Fruit fly (Drosophila melanogaster) whole organism, embryonic: Measurements from ENCODE around the gene Rdh.
A peak's percentile ranks its signal among the peaks of the same experiment; 100 is the strongest.

Source experiments
- Adf1 ChIP-seq: fragments of 200-800 bp; sonication (Bioruptor generic); IDR thresholded peaks from 2 replicates; pipeline ENCODE4 v1.3.6; 2022; ENCODE audit warnings: missing biosample characterization, missing genetic modification characterization
- Atf-2 ChIP-seq: fragments of 200-800 bp; sonication (Bioruptor generic); optimal IDR thresholded peaks from 2 replicates; lab custom pipeline; 2016; ENCODE audit warnings: missing biosample characterization, missing genetic modification characterization
- CG12391 ChIP-seq: fragments of 200-800 bp; sonication (Bioruptor generic); optimal IDR thresholded peaks from 3 replicates; lab custom pipeline; 2018; ENCODE audit warnings: missing biosample characterization, mild to moderate bottlenecking, missing genetic modification characterization, moderate library complexity
- CG12744 ChIP-seq: fragments of 200-800 bp; sonication (Bioruptor generic); optimal IDR thresholded peaks from 2 replicates; lab custom pipeline; 2016; ENCODE audit warnings: missing biosample characterization, missing genetic modification characterization
- CG14860 ChIP-seq: fragments of 200-800 bp; sonication (Bioruptor generic); IDR thresholded peaks from 3 replicates; pipeline ENCODE4 v1.3.6; 2022; ENCODE audit warnings: missing biosample characterization, missing genetic modification characterization; ENCODE audit not compliant: partially characterized antibody
- CG1602 ChIP-seq: fragments of 200-800 bp; sonication (Bioruptor generic); optimal IDR thresholded peaks from 3 replicates; lab custom pipeline; 2016; ENCODE audit warnings: missing biosample characterization, missing genetic modification characterization
- CG16863 ChIP-seq: fragments of 200-800 bp; sonication (Bioruptor generic); optimal IDR thresholded peaks from 3 replicates; lab custom pipeline; 2016; ENCODE audit warnings: missing biosample characterization, missing genetic modification characterization
- CG17568 ChIP-seq: fragments of 200-800 bp; sonication (Bioruptor generic); optimal IDR thresholded peaks from 2 replicates; lab custom pipeline; 2018; ENCODE audit warnings: missing biosample characterization, mild to moderate bottlenecking, missing genetic modification characterization, moderate library complexity
- CG17829 ChIP-seq: fragments of 200-800 bp; optimal IDR thresholded peaks from 2 replicates; lab custom pipeline; 2019; ENCODE audit warnings: missing biosample characterization, mild to moderate bottlenecking, missing genetic modification characterization, moderate library complexity
- CG1792 ChIP-seq: fragments of 200-800 bp; sonication (Bioruptor generic); optimal IDR thresholded peaks from 2 replicates; lab custom pipeline; 2016; ENCODE audit warnings: missing biosample characterization, missing genetic modification characterization
- CG2116 ChIP-seq: fragments of 200-800 bp; sonication (Bioruptor generic); optimal IDR thresholded peaks from 3 replicates; lab custom pipeline; 2018; ENCODE audit warnings: missing biosample characterization, mild to moderate bottlenecking, missing genetic modification characterization
- CG34224 ChIP-seq: fragments of 200-800 bp; sonication (Bioruptor generic); IDR thresholded peaks from 3 replicates; pipeline ENCODE4 v1.3.6; 2022; ENCODE audit warnings: missing biosample characterization, missing genetic modification characterization; ENCODE audit not compliant: partially characterized antibody
- CG4282 ChIP-seq: fragments of 200-800 bp; sonication (Bioruptor generic); optimal IDR thresholded peaks from 2 replicates; lab custom pipeline; 2016; ENCODE audit warnings: missing biosample characterization, missing genetic modification characterization
- CG4617 ChIP-seq: fragments of 200-800 bp; sonication (Bioruptor generic); optimal IDR thresholded peaks from 3 replicates; lab custom pipeline; 2016; ENCODE audit warnings: missing biosample characterization, missing genetic modification characterization, borderline replicate concordance
- CG6654 ChIP-seq: fragments of 200-800 bp; sonication (Bioruptor generic); optimal IDR thresholded peaks from 2 replicates; lab custom pipeline; 2017; ENCODE audit warnings: missing biosample characterization, mild to moderate bottlenecking, missing genetic modification characterization
- CG6854 ChIP-seq: fragments of 200-800 bp; sonication (Bioruptor generic); optimal IDR thresholded peaks from 3 replicates; lab custom pipeline; 2017; ENCODE audit warnings: missing biosample characterization, mild to moderate bottlenecking, missing genetic modification characterization
- CG7963 ChIP-seq: fragments of 200-800 bp; sonication (Bioruptor generic); IDR thresholded peaks from 3 replicates; pipeline ENCODE4 v1.3.6; 2022; ENCODE audit warnings: missing biosample characterization, missing genetic modification characterization; ENCODE audit not compliant: partially characterized antibody
- CrebB ChIP-seq: fragments of 200-800 bp; sonication (Bioruptor generic); optimal IDR thresholded peaks from 3 replicates; lab custom pipeline; 2018; ENCODE audit warnings: missing biosample characterization, mild to moderate bottlenecking, missing genetic modification characterization
- Eip74EF ChIP-seq, 2 experiments: fragments of 200-800 bp in 1 of 2; fragments of >200 bp in 1 of 2; sonication (Bioruptor generic) in 1 of 2; optimal IDR thresholded peaks; 2 replicates each; lab custom pipeline; 2017 to 2019; ENCODE audit warnings: missing biosample characterization in 2 of 2, missing genetic modification characterization in 2 of 2, mild to moderate bottlenecking in 1 of 2, moderate library complexity in 1 of 2
- Fer1 ChIP-seq: fragments of 200-800 bp; sonication (Bioruptor generic); optimal IDR thresholded peaks from 2 replicates; lab custom pipeline; 2017; ENCODE audit warnings: missing biosample characterization, mild to moderate bottlenecking, missing genetic modification characterization
- Gsc ChIP-seq: fragments of 200-800 bp; sonication (Bioruptor generic); IDR thresholded peaks from 2 replicates; pipeline ENCODE4 v1.3.6; 2022; ENCODE audit warnings: missing biosample characterization, missing genetic modification characterization
- HLH4C ChIP-seq: fragments of 200-800 bp; sonication (Bioruptor generic); IDR thresholded peaks from 3 replicates; pipeline ENCODE4 v1.3.6; 2022; ENCODE audit warnings: missing biosample characterization, missing genetic modification characterization; ENCODE audit not compliant: partially characterized antibody
- Lim3 ChIP-seq: fragments of 200-800 bp; sonication (Bioruptor generic); IDR thresholded peaks from 2 replicates; pipeline ENCODE4 v1.3.6; 2022; ENCODE audit warnings: missing biosample characterization, missing genetic modification characterization
- Myb ChIP-seq: fragments of 200-800 bp; sonication (Bioruptor generic); optimal IDR thresholded peaks from 2 replicates; lab custom pipeline; 2016; ENCODE audit warnings: missing biosample characterization, missing genetic modification characterization
- Scr ChIP-seq: fragments of 200-800 bp; sonication (Bioruptor generic); IDR thresholded peaks from 2 replicates; pipeline ENCODE4 v1.3.6; 2022; ENCODE audit warnings: missing biosample characterization, missing genetic modification characterization; ENCODE audit not compliant: partially characterized antibody
- Sin3A ChIP-seq: fragments of >200 bp; optimal IDR thresholded peaks from 2 replicates; lab custom pipeline; 2018
- Sox102F ChIP-seq: fragments of 200-800 bp; sonication (Bioruptor generic); optimal IDR thresholded peaks from 2 replicates; lab custom pipeline; 2018; ENCODE audit warnings: missing biosample characterization, mild to moderate bottlenecking, missing genetic modification characterization, moderate library complexity
- Sry-β ChIP-seq: fragments of 200-800 bp; sonication (Bioruptor generic); optimal IDR thresholded peaks from 2 replicates; lab custom pipeline; 2018; ENCODE audit warnings: missing biosample characterization, mild to moderate bottlenecking, missing genetic modification characterization, moderate library complexity
- Stat92E ChIP-seq, 3 experiments: fragments of >200 bp in 2 of 3; fragments of 200-800 bp in 1 of 3; sonication (Bioruptor generic) in 1 of 3; optimal IDR thresholded peaks; 2 replicates each; lab custom pipeline; 2017 to 2019; ENCODE audit warnings: missing biosample characterization in 3 of 3, missing genetic modification characterization in 3 of 3, mild to moderate bottlenecking in 1 of 3, moderate library complexity in 1 of 3
- ap ChIP-seq: fragments of 200-800 bp; sonication (Bioruptor generic); IDR thresholded peaks from 2 replicates; pipeline ENCODE4 v1.3.6; 2022; ENCODE audit warnings: missing biosample characterization, missing genetic modification characterization
- ase ChIP-seq: fragments of 200-800 bp; sonication (Bioruptor generic); IDR thresholded peaks from 3 replicates; pipeline ENCODE4 v1.3.6; 2022; ENCODE audit warnings: missing biosample characterization, missing genetic modification characterization
- bbx ChIP-seq: fragments of 200-800 bp; sonication (Bioruptor generic); IDR thresholded peaks from 2 replicates; pipeline ENCODE4 v1.3.6; 2022; ENCODE audit warnings: missing biosample characterization, missing genetic modification characterization; ENCODE audit not compliant: partially characterized antibody
- ci ChIP-seq: fragments of 200-800 bp; sonication (Bioruptor generic); IDR thresholded peaks from 3 replicates; pipeline ENCODE4 v1.3.6; 2022; ENCODE audit warnings: missing biosample characterization, missing genetic modification characterization
- crol ChIP-seq: fragments of 200-800 bp; sonication (Bioruptor generic); IDR thresholded peaks from 2 replicates; pipeline ENCODE4 v1.3.6; 2022; ENCODE audit warnings: missing biosample characterization, missing genetic modification characterization
- dimm ChIP-seq: fragments of 200-800 bp; sonication (Bioruptor generic); IDR thresholded peaks from 2 replicates; pipeline ENCODE4 v1.3.6; 2022; ENCODE audit warnings: missing biosample characterization, missing genetic modification characterization
- en ChIP-seq: fragments of 200-800 bp; sonication (Bioruptor generic); optimal IDR thresholded peaks from 2 replicates; lab custom pipeline; 2016; ENCODE audit warnings: missing biosample characterization, missing genetic modification characterization
- ewg ChIP-seq: fragments of 200-800 bp; sonication (Bioruptor generic); optimal IDR thresholded peaks from 3 replicates; lab custom pipeline; 2017; ENCODE audit warnings: mild to moderate bottlenecking, missing biosample characterization, missing genetic modification reagents, missing genetic modification characterization
- gce ChIP-seq: fragments of 200-800 bp; sonication (Bioruptor generic); IDR thresholded peaks from 3 replicates; pipeline ENCODE4 v1.3.6; 2022; ENCODE audit warnings: missing biosample characterization, missing genetic modification characterization
- jumu ChIP-seq: fragments of 200-800 bp; sonication (Bioruptor generic); optimal IDR thresholded peaks from 3 replicates; lab custom pipeline; 2016; ENCODE audit warnings: missing biosample characterization, missing genetic modification characterization
- nerfin-2 ChIP-seq: fragments of 200-800 bp; sonication (Bioruptor generic); IDR thresholded peaks from 2 replicates; pipeline ENCODE4 v1.3.6; 2022; ENCODE audit warnings: missing biosample characterization, missing genetic modification characterization; ENCODE audit not compliant: partially characterized antibody
- pan ChIP-seq, 4 experiments: fragments of >200 bp in 3 of 4; fragments of 200-800 bp in 1 of 4; sonication (Bioruptor generic) in 1 of 4; optimal IDR thresholded peaks in 3 of 4; IDR thresholded peaks in 1 of 4; 2 replicates each; pipeline versions ENCODE4 v1.3.6 to Lab custom; 2017 to 2022; ENCODE audit warnings: missing biosample characterization in 2 of 4, missing genetic modification characterization in 2 of 4, mixed read lengths in 1 of 4
- prd ChIP-seq, 3 experiments: fragments of >200 bp in 2 of 3; fragments of 200-800 bp in 1 of 3; sonication (Bioruptor generic) in 1 of 3; optimal IDR thresholded peaks in 2 of 3; IDR thresholded peaks in 1 of 3; 2 replicates in 2 of 3; 3 replicates in 1 of 3; pipeline versions ENCODE4 v1.3.6 to Lab custom; 2017 to 2022; ENCODE audit warnings: missing biosample characterization in 1 of 3, missing genetic modification characterization in 1 of 3
- pzg ChIP-seq: fragments of 200-800 bp; sonication (Bioruptor generic); optimal IDR thresholded peaks from 3 replicates; lab custom pipeline; 2018; ENCODE audit warnings: missing biosample characterization, mild to moderate bottlenecking, missing genetic modification characterization, moderate library complexity
- sd ChIP-seq: fragments of 200-800 bp; sonication (Bioruptor generic); optimal IDR thresholded peaks from 3 replicates; lab custom pipeline; 2018; ENCODE audit warnings: missing biosample characterization, mild to moderate bottlenecking, missing genetic modification characterization, moderate library complexity
- sens-2 ChIP-seq: fragments of 200-800 bp; sonication (Bioruptor generic); IDR thresholded peaks from 2 replicates; pipeline ENCODE4 v1.3.6; 2022; ENCODE audit warnings: missing biosample characterization, missing genetic modification characterization
- slp2 ChIP-seq: fragments of 200-800 bp; sonication (Bioruptor generic); optimal IDR thresholded peaks from 2 replicates; lab custom pipeline; 2016; ENCODE audit warnings: missing biosample characterization, missing genetic modification characterization
- sqz ChIP-seq: fragments of 200-800 bp; sonication (Bioruptor generic); optimal IDR thresholded peaks from 3 replicates; lab custom pipeline; 2018; ENCODE audit warnings: missing biosample characterization, mild to moderate bottlenecking, missing genetic modification characterization
- stc ChIP-seq: fragments of 200-800 bp; sonication (Bioruptor generic); IDR thresholded peaks from 2 replicates; pipeline ENCODE4 v1.3.6; 2022; ENCODE audit warnings: missing biosample characterization, missing genetic modification characterization
- tio ChIP-seq: fragments of 200-800 bp; sonication (Bioruptor generic); optimal IDR thresholded peaks from 2 replicates; lab custom pipeline; 2017; ENCODE audit warnings: missing biosample characterization, missing genetic modification characterization, inconsistent platforms

Rdh gene

dm6 chr3L:3809943-3810342 lies 15.3 kb upstream of the Rdh start, which contains the start of gene CG32262 (continued):
- TF ChIP-seq Eip74EF (GFP tag; optimal IDR thresholded peaks at IDR 0.05; lab: Kevin White, UChicago), result peak in 1 of 2 experiments; percentile 30
- no peak for TF ChIP-seq jumu (GFP tag; lab: Kevin White, UChicago)
- no peak for TF ChIP-seq Adf1 (GFP tag; lab: Robert Waterston, UW)
- TF ChIP-seq bbx (GFP tag; lab: Robert Waterston, UW), result peak; percentile 70
- TF ChIP-seq stc (GFP tag; lab: Robert Waterston, UW), result no peak
- TF ChIP-seq slp2 (GFP tag; lab: Kevin White, UChicago), result no peak
- no peak for TF ChIP-seq pan (optimal IDR thresholded peaks at IDR 0.05; lab: Kevin White, UChicago)
- no peak for TF ChIP-seq pan (GFP tag; optimal IDR thresholded peaks at IDR 0.05 in 1 of 2, IDR thresholded peaks at IDR 0.05 in 1 of 2)
- peak; percentile 45 for TF ChIP-seq CG4617 (GFP tag; lab: Kevin White, UChicago)
- peak; percentile 75 for TF ChIP-seq HLH4C (GFP tag; lab: Robert Waterston, UW)
- TF ChIP-seq CG2116 (GFP tag; lab: Kevin White, UChicago), result peak; percentile 47
- TF ChIP-seq sens-2, result no peak
- TF ChIP-seq dimm (GFP tag; lab: Robert Waterston, UW), result no peak
- peak; percentile 19 for TF ChIP-seq Fer1 (GFP tag; lab: Kevin White, UChicago)
- TF ChIP-seq sd (tag; lab: Kevin White, UChicago), result no peak
- no peak for TF ChIP-seq prd (optimal IDR thresholded peaks at IDR 0.05; lab: Kevin White, UChicago)
- TF ChIP-seq prd (GFP tag; IDR thresholded peaks at IDR 0.05; lab: Robert Waterston, UW), result no peak
- TF ChIP-seq CG7963 (GFP tag; lab: Robert Waterston, UW), result peak; percentile 66; the same call in 2 of the 3 replicates
- peak; percentile 67 for TF ChIP-seq pzg
- no peak for TF ChIP-seq ap (GFP tag; lab: Robert Waterston, UW)
- TF ChIP-seq nerfin-2 (GFP tag; lab: Robert Waterston, UW), result peak; percentile 55; the same call in 1 of the 2 replicates
- TF ChIP-seq CG16863 (GFP tag; lab: Kevin White, UChicago), result no peak
- TF ChIP-seq Atf-2 (GFP tag; lab: Kevin White, UChicago), result no peak
- TF ChIP-seq CG4282 (GFP tag; lab: Kevin White, UChicago), result no peak
- TF ChIP-seq CG1792 (GFP tag; lab: Kevin White, UChicago), result no peak
- TF ChIP-seq Scr (GFP tag; lab: Robert Waterston, UW), result peak; percentile 61
- no peak for TF ChIP-seq Sry-β
- TF ChIP-seq crol (GFP tag; lab: Robert Waterston, UW), result peak; percentile 91
- no peak for TF ChIP-seq sqz
- TF ChIP-seq Stat92E (GFP tag; optimal IDR thresholded peaks at IDR 0.05; lab: Kevin White, UChicago), result peak in 1 of 3 experiments; percentile 35
- no peak for TF ChIP-seq CG6854
- TF ChIP-seq Sox102F (GFP tag; lab: Kevin White, UChicago), result no peak
- TF ChIP-seq CG1602 (GFP tag; lab: Kevin White, UChicago), result no peak
- TF ChIP-seq CG17568 (GFP tag; lab: Kevin White, UChicago), result no peak
- no peak for TF ChIP-seq gce (GFP tag; lab: Robert Waterston, UW)
- no peak for TF ChIP-seq CG17829 (tag; lab: Kevin White, UChicago)
- TF ChIP-seq ci (GFP tag; lab: Robert Waterston, UW), result 0 out of 3 replicates have a peak, but pooled peaks have one; percentile 29
- no peak for TF ChIP-seq Lim3 (GFP tag; lab: Robert Waterston, UW)
- TF ChIP-seq CG14860 (GFP tag; lab: Robert Waterston, UW), result peak; percentile 54; the same call in 2 of the 3 replicates
- TF ChIP-seq CG34224, result peak; percentile 71
- TF ChIP-seq Gsc (GFP tag; lab: Robert Waterston, UW), result no peak
- TF ChIP-seq ewg (GFP tag; lab: Kevin White, UChicago), result no peak
- TF ChIP-seq CG12391 (tag; lab: Kevin White, UChicago), result no peak
- no peak for TF ChIP-seq CG6654 (GFP tag; lab: Kevin White, UChicago)
- no peak for TF ChIP-seq en
- TF ChIP-seq Myb (GFP tag; lab: Kevin White, UChicago), result peak; percentile 30
- peak; percentile 1 for TF ChIP-seq CrebB
- TF ChIP-seq tio (GFP tag; lab: Kevin White, UChicago), result no peak
- TF ChIP-seq ase (GFP tag; lab: Robert Waterston, UW), result no peak
- no peak for TF ChIP-seq CG12744
- TF ChIP-seq Sin3A (lab: Kevin White, UChicago), result peak; percentile 3
